Fruit fly (Drosophila melanogaster): ENCODE results near the gene dos.

Gene dos

dm6 chr3L:2582753-2583536 is 6.3 kb upstream of the dos start (continued):
- TF ChIP-seq cg (GFP tag; optimal IDR thresholded peaks at IDR 0.05): no peak
- no peak for TF ChIP-seq pros (GFP tag; optimal IDR thresholded peaks at IDR 0.05)
- peak; percentile 49 for TF ChIP-seq Jarid2 (GFP tag; optimal IDR thresholded peaks at IDR 0.05)
- peak; percentile 75 for TF ChIP-seq CG12236 (GFP tag; optimal IDR thresholded peaks at IDR 0.05)
- peak; percentile 30 for TF ChIP-seq Bteb2 (GFP tag; optimal IDR thresholded peaks at IDR 0.05)
- peak; percentile 64 for TF ChIP-seq CG7556 (GFP tag; optimal IDR thresholded peaks at IDR 0.05)
- no peak for TF ChIP-seq CG3995 (GFP tag; optimal IDR thresholded peaks at IDR 0.05)
- no peak for TF ChIP-seq D (optimal IDR thresholded peaks at IDR 0.05)
- peak; percentile 86 for TF ChIP-seq D (GFP tag; optimal IDR thresholded peaks at IDR 0.05)
- TF ChIP-seq CG15696 (tag; optimal IDR thresholded peaks at IDR 0.05): peak; percentile 16
- no peak for TF ChIP-seq MBD-R2 (GFP tag; IDR thresholded peaks at IDR 0.05)
- TF ChIP-seq onecut (GFP tag; IDR thresholded peaks at IDR 0.05): peak; percentile 73
- TF ChIP-seq CG11695 (GFP tag; IDR thresholded peaks at IDR 0.05): peak; percentile 69
- no peak for TF ChIP-seq fd102C (GFP tag; optimal IDR thresholded peaks at IDR 0.05)
- peak; percentile 71 for TF ChIP-seq CG12942 (GFP tag; optimal IDR thresholded peaks at IDR 0.05)
- TF ChIP-seq nau (GFP tag; optimal IDR thresholded peaks at IDR 0.05): peak; percentile 80
- TF ChIP-seq CG17829 (tag; optimal IDR thresholded peaks at IDR 0.05): peak; percentile 85
- TF ChIP-seq lola (GFP tag; optimal IDR thresholded peaks at IDR 0.05): peak in 1 of 3 experiments; percentile 73
- TF ChIP-seq h (optimal IDR thresholded peaks at IDR 0.05): no peak
- peak; percentile 87 for TF ChIP-seq tgo (GFP tag; IDR thresholded peaks at IDR 0.05)
- peak; percentile 28 for TF ChIP-seq Meics (GFP tag; optimal IDR thresholded peaks at IDR 0.05)
- TF ChIP-seq btn (GFP tag; optimal IDR thresholded peaks at IDR 0.05): peak; percentile 70
- peak; percentile 58 for TF ChIP-seq Six4 (GFP tag; optimal IDR thresholded peaks at IDR 0.05)
- peak; percentile 88 for TF ChIP-seq Drgx (GFP tag; IDR thresholded peaks at IDR 0.05)
- TF ChIP-seq CG7372 (GFP tag; IDR thresholded peaks at IDR 0.05): peak; percentile 66
- TF ChIP-seq ara (GFP tag; IDR thresholded peaks at IDR 0.05): peak; percentile 93
- TF ChIP-seq CG7928 (GFP tag; optimal IDR thresholded peaks at IDR 0.05): no peak
- TF ChIP-seq CG17361 (GFP tag; IDR thresholded peaks at IDR 0.05): peak; percentile 80
- no peak for TF ChIP-seq CG8359 (GFP tag; optimal IDR thresholded peaks at IDR 0.05; ENCODE audit: borderline replicate concordance)
- TF ChIP-seq CG14965 (GFP tag; optimal IDR thresholded peaks at IDR 0.05; ENCODE audit: borderline replicate concordance): no peak
- TF ChIP-seq inv (GFP tag; IDR thresholded peaks at IDR 0.05; ENCODE audit: partially characterized antibody): no peak
- peak; percentile 69 for TF ChIP-seq eyg (GFP tag; optimal IDR thresholded peaks at IDR 0.05)
- no peak for TF ChIP-seq vfl (GFP tag; optimal IDR thresholded peaks at IDR 0.05)
- TF ChIP-seq Ets97D (GFP tag; optimal IDR thresholded peaks at IDR 0.05): peak; percentile 39
- TF ChIP-seq CG1792 (GFP tag; optimal IDR thresholded peaks at IDR 0.05): peak; percentile 43
- TF ChIP-seq sqz (GFP tag; optimal IDR thresholded peaks at IDR 0.05): peak; percentile 74
- TF ChIP-seq ssp (GFP tag; IDR thresholded peaks at IDR 0.05): peak; percentile 64; the same call in 1 of the 2 replicates
- peak; percentile 42 for TF ChIP-seq CG15011 (GFP tag; optimal IDR thresholded peaks at IDR 0.05)
- peak; percentile 58 for TF ChIP-seq Rfx (GFP tag; IDR thresholded peaks at IDR 0.05)
- peak in 1 of 2 experiments; percentile 84 for TF ChIP-seq Eip74EF (GFP tag; optimal IDR thresholded peaks at IDR 0.05)
- TF ChIP-seq nerfin-2 (GFP tag; IDR thresholded peaks at IDR 0.05; ENCODE audit: partially characterized antibody): no peak
- peak; percentile 71; the same call in 1 of the 2 replicates for TF ChIP-seq CG14014 (GFP tag; IDR thresholded peaks at IDR 0.05)
- TF ChIP-seq CG18262 (tag; optimal IDR thresholded peaks at IDR 0.05): peak; percentile 89
- peak; percentile 81 for TF ChIP-seq peb (GFP tag; IDR thresholded peaks at IDR 0.05)
- peak; percentile 77 for TF ChIP-seq Chrac-16 (GFP tag; optimal IDR thresholded peaks at IDR 0.05)
- TF ChIP-seq YL-1 (GFP tag; optimal IDR thresholded peaks at IDR 0.05): peak; percentile 17
- no peak for TF ChIP-seq CG17912 (GFP tag; optimal IDR thresholded peaks at IDR 0.05)
- TF ChIP-seq CG13894 (tag; optimal IDR thresholded peaks at IDR 0.05): no peak
- peak; percentile 93 for TF ChIP-seq zfh1 (GFP tag; IDR thresholded peaks at IDR 0.05)
